Worm (Caenorhabditis elegans): ENCODE data around the gene lgc-8.

DNA sequence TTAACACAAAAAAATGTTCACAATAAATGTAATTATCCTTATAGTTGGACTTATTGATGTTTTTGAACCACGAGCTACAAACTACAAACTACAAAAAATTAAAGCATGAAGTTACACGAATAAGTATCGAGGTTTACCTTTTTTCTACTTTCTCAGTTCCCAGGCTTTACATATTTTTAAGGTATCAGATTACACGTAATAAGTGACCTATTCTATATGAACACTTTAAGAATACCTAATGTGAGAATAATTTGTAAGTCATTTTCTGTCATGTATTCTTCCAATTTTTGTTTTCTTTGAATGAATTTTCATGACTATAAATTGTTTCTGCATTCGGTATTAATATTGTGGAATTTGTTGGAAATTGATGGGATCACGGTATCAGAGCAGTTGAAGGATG is at the start of gene lgc-8:
- TF ChIP-seq lin-35 (GFP tag; optimal IDR thresholded peaks at IDR 0.05) (no peak), elt-3 (tag; optimal IDR thresholded peaks at IDR 0.05) (no peak), aha-1 (tag; optimal IDR thresholded peaks at IDR 0.05) (no peak), alr-1 (tag; optimal IDR thresholded peaks at IDR 0.05; ENCODE audit: borderline replicate concordance) (no peak), pqm-1 (tag; optimal IDR thresholded peaks at IDR 0.05) (no peak), nhr-28 (tag; optimal IDR thresholded peaks at IDR 0.05) (no peak), lin-39 (tag; optimal IDR thresholded peaks at IDR 0.05) (no peak), lin-15B (tag; optimal IDR thresholded peaks at IDR 0.05) (no peak), ces-1 (GFP tag; optimal IDR thresholded peaks at IDR 0.05) (no peak), sptf-1 (tag; optimal IDR thresholded peaks at IDR 0.05) (no peak), nhr-76 (tag; optimal IDR thresholded peaks at IDR 0.05) (no peak)

All from whole organism, L1 larva.